Fruit fly (Drosophila melanogaster): Measurements from ENCODE around the gene PVRAP.
A peak's percentile ranks its signal among the peaks of the same experiment; 100 is the strongest.

DNA sequence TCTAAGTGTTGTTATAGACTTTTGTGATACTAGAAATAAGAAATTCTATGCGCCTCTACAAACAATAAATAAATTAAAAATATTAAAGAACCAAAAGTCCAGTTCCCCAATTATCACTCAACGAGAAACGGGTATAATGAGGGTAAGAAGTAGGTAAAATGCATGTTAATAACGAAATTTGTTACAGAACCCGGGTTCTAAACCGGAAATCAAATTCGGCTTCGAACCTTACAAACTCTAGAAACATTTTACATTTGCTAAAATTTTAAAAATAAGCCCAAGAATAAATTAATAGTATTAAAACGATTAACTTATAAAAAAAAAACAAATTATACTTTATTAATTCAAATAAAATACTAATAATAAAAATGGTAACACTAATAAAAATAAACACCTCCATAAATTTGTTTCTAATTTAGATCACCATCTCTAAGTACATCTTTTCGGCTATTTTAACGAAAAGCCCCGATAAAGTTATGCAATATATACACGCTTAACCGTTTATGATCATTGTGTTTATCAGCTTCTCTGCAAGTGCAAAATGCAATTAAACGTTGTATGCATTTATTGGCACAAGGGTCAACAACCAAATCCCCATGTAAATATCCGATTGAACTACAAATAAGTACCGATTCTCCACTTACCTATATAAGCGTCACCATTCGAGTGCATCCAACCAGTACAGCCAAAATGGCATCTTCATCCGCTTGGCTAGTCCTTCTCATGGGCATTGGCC is 74.6 kb downstream of the PVRAP start, which contains the start of gene CG6602:
- no peak for TF ChIP-seq tai (GFP tag; optimal IDR thresholded peaks at IDR 0.05)
- TF ChIP-seq h (GFP tag; optimal IDR thresholded peaks at IDR 0.05), result peak; percentile 26
- TF ChIP-seq fru (GFP tag; optimal IDR thresholded peaks at IDR 0.05), result peak; percentile 25
- TF ChIP-seq Abd-B (GFP tag; optimal IDR thresholded peaks at IDR 0.05), result no peak
- TF ChIP-seq sv (GFP tag; optimal IDR thresholded peaks at IDR 0.05), result peak; percentile 30
